Fruit fly (Drosophila melanogaster): Measurements from ENCODE around the gene skd.

skd gene

DNA sequence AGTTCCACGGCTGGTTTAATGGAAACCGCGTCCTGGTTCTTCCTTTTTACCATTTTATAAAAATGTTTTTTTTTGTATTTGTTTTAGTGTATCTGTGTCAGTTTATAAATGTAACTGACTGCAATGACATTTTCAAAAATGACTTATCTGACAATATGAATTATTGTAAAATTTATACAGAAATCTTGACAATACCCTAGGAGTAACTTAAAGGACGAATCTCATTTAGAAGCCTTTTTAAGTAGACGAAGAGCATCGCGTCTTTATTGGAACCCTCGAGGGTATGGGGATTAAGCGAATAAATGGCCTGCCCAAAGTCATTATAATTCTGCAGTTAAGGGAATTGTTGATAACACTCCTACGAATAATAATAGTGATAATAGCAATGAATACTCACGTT is 60.6 kb downstream of the skd start, which contains the start of gene CG12983:
CG12983 (minus strand) TSS at position 101 of the 400 bp plus-strand sequence.
- TF ChIP-seq Myc (optimal IDR thresholded peaks at IDR 0.05), result no peak
- no peak for TF ChIP-seq sv (GFP tag; optimal IDR thresholded peaks at IDR 0.05)
- TF ChIP-seq Mio (GFP tag; optimal IDR thresholded peaks at IDR 0.05), result no peak
- TF ChIP-seq pan (optimal IDR thresholded peaks at IDR 0.05), result no peak
- no peak for TF ChIP-seq tai (GFP tag; optimal IDR thresholded peaks at IDR 0.05)
- no peak for TF ChIP-seq Hnf4 (GFP tag; optimal IDR thresholded peaks at IDR 0.05)
- no peak for TF ChIP-seq N (GFP tag; optimal IDR thresholded peaks at IDR 0.05)
- TF ChIP-seq CG9705 (GFP tag; optimal IDR thresholded peaks at IDR 0.05), result no peak
- no peak for TF ChIP-seq sage (GFP tag; optimal IDR thresholded peaks at IDR 0.05)
- TF ChIP-seq psq (GFP tag; optimal IDR thresholded peaks at IDR 0.05), result no peak
- no peak for TF ChIP-seq fru (GFP tag; optimal IDR thresholded peaks at IDR 0.05)
- no peak for TF ChIP-seq CG32264 (GFP tag; optimal IDR thresholded peaks at IDR 0.05)

DNA sequence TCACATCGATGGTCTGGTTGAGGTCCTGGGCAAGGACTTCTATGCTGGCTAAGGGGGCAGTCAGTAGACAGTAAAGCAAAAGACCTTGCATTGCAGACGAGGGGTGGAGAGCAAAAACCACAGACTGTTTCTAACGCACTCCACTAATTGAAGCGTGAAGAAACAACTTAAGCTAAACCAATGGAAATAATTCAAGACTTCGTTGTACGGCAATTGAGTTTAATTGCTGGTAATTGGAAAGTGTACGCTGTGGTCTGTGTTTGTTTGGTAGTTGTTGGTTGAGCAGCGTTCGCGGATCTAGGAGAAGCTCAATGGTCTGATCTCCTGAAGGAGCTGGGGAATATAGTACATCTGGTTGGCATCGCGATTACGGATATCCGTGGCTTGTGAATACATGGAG is 64.8 kb downstream of the skd start, which contains the start of gene CG10587:
CG10587 (minus strand) TSS at position 101 of the 400 bp plus-strand sequence.
- no peak for TF ChIP-seq lola (GFP tag; optimal IDR thresholded peaks at IDR 0.05)
- no peak for TF ChIP-seq GATAd (GFP tag; optimal IDR thresholded peaks at IDR 0.05)
- TF ChIP-seq HLH106 (tag; optimal IDR thresholded peaks at IDR 0.05), result no peak
- no peak for TF ChIP-seq sage (GFP tag; optimal IDR thresholded peaks at IDR 0.05)
- TF ChIP-seq sv (GFP tag; optimal IDR thresholded peaks at IDR 0.05), result no peak
- no peak for TF ChIP-seq rgr (GFP tag; optimal IDR thresholded peaks at IDR 0.05)
- TF ChIP-seq brk (GFP tag; optimal IDR thresholded peaks at IDR 0.05), result no peak
- no peak for TF ChIP-seq ey (GFP tag; optimal IDR thresholded peaks at IDR 0.05)
- no peak for TF ChIP-seq Hr78 (GFP tag; optimal IDR thresholded peaks at IDR 0.05)
- no peak for TF ChIP-seq Abd-B (GFP tag; optimal IDR thresholded peaks at IDR 0.05)
- TF ChIP-seq h (GFP tag; optimal IDR thresholded peaks at IDR 0.05), result no peak
- TF ChIP-seq woc (GFP tag; optimal IDR thresholded peaks at IDR 0.05), result no peak
- no peak for TF ChIP-seq usp (GFP tag; optimal IDR thresholded peaks at IDR 0.05)
- TF ChIP-seq OdsH (GFP tag; optimal IDR thresholded peaks at IDR 0.05), result no peak
- TF ChIP-seq Rel (GFP tag; optimal IDR thresholded peaks at IDR 0.05), result no peak
- no peak for TF ChIP-seq Rel (tag; optimal IDR thresholded peaks at IDR 0.05)
- TF ChIP-seq dl (GFP tag; optimal IDR thresholded peaks at IDR 0.05; ENCODE audit: insufficient read depth in 1 of 2, partially characterized antibody in 2 of 2), result no peak
- no peak for TF ChIP-seq foxo (GFP tag; optimal IDR thresholded peaks at IDR 0.05)
- TF ChIP-seq jim (GFP tag; optimal IDR thresholded peaks at IDR 0.05), result no peak
- TF ChIP-seq br (GFP tag; optimal IDR thresholded peaks at IDR 0.05), result no peak
- TF ChIP-seq Jra (GFP tag; optimal IDR thresholded peaks at IDR 0.05), result no peak

DNA sequence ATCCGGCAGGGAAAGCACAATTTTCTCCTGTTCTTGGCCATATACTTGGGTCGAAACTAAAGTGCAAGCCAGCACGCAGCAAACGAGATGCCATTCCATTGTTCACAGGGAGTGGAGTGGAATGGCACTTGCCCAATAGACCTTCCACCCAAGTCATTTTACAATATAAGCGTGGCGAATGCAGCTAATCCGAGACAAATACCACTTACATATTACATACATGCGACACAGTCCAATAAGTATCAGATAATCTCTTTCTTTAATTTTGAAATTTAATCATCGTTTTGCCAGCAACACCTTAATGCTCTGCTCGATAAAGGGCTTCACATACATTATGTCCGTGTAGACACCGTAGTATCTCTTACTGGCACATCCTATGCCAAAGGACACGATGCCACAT is 65.9 kb downstream of the skd start, which contains the start of gene CG11037:
CG11037 (minus strand) TSS at position 101 of the 400 bp plus-strand sequence.
- no peak for TF ChIP-seq dmrt93B (GFP tag; optimal IDR thresholded peaks at IDR 0.05)
- no peak for TF ChIP-seq pan (optimal IDR thresholded peaks at IDR 0.05)
- no peak for TF ChIP-seq Hr83 (GFP tag; optimal IDR thresholded peaks at IDR 0.05; ENCODE audit: poor library complexity, severe bottlenecking)
- TF ChIP-seq Sp1 (GFP tag; optimal IDR thresholded peaks at IDR 0.05), result no peak

- TF ChIP-seq rgr (GFP tag; optimal IDR thresholded peaks at IDR 0.05), result no peak
- TF ChIP-seq Vsx2 (GFP tag; optimal IDR thresholded peaks at IDR 0.05; ENCODE audit: partially characterized antibody), result no peak
- TF ChIP-seq Sp1 (GFP tag; optimal IDR thresholded peaks at IDR 0.05), result no peak
Measured at dm6 chr3L:20956650-20957049, 70.6 kb downstream of the skd start, which contains the start of the genes Sems and CG10588. TSS of gene Sems (minus strand) at chr3L:20956750. TSS of gene CG10588 (plus strand) at chr3L:20956934.

DNA sequence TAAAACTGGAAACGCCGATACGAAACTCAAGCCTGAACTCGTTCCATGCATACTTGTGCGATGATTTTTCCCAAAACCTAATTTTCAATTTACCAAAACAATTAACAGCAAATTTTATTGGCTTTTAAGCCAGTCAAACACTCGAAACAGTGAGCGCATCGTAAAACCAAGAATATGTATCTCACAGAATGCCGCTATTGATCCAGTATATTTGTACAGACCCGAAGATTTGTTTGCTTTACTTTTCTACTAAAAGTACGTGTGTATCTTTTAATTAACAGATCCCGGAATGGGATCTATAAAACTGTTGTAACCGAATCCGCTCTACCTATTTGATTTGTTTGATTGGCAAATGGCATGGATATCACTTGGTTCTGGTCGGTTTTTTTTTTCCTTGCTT is 73.1 kb downstream of the skd start:
- TF ChIP-seq dl (GFP tag; optimal IDR thresholded peaks at IDR 0.05; ENCODE audit: insufficient read depth in 1 of 2, partially characterized antibody in 2 of 2) (no peak), pan (optimal IDR thresholded peaks at IDR 0.05) (no peak), dmrt93B (GFP tag; optimal IDR thresholded peaks at IDR 0.05) (no peak), OdsH (GFP tag; optimal IDR thresholded peaks at IDR 0.05) (no peak), Sp1 (GFP tag; optimal IDR thresholded peaks at IDR 0.05) (no peak), Hnf4 (GFP tag; optimal IDR thresholded peaks at IDR 0.05) (no peak), rgr (GFP tag; optimal IDR thresholded peaks at IDR 0.05) (no peak), Hr83 (GFP tag; optimal IDR thresholded peaks at IDR 0.05; ENCODE audit: poor library complexity, severe bottlenecking) (no peak), Rel (GFP tag; optimal IDR thresholded peaks at IDR 0.05) (no peak), Rel (tag; optimal IDR thresholded peaks at IDR 0.05) (no peak), HLH106 (tag; optimal IDR thresholded peaks at IDR 0.05) (no peak), CG32264 (GFP tag; optimal IDR thresholded peaks at IDR 0.05) (no peak), psq (GFP tag; optimal IDR thresholded peaks at IDR 0.05) (no peak), Mio (GFP tag; optimal IDR thresholded peaks at IDR 0.05) (no peak), br (GFP tag; optimal IDR thresholded peaks at IDR 0.05) (no peak), Myc (optimal IDR thresholded peaks at IDR 0.05) (no peak)
